Worm (Caenorhabditis elegans): ENCODE measurements around the gene C09G9.1.
A peak's percentile ranks its signal among the peaks of the same experiment; 100 is the strongest.

The C09G9.1 gene

ce11 chrIV:8830591-8830990 is 34.7 kb downstream of the C09G9.1 start, which contains the start of gene T28C6.8 (continued):
- peak; percentile 64 for TF ChIP-seq nhr-11 (tag; optimal IDR thresholded peaks at IDR 0.05)
- no peak for TF ChIP-seq unc-39 (tag; optimal IDR thresholded peaks at IDR 0.05)
- TF ChIP-seq arid-1 (GFP tag; conservative IDR thresholded peaks at IDR 0.05): no peak
- peak; percentile 83 for TF ChIP-seq mxl-3 (GFP tag; optimal IDR thresholded peaks at IDR 0.05)
- peak; percentile 46 for TF ChIP-seq dmd-6 (GFP tag; IDR thresholded peaks at IDR 0.05)
- TF ChIP-seq nhr-28 (tag; optimal IDR thresholded peaks at IDR 0.05): peak; percentile 88
- TF ChIP-seq lin-38 (GFP tag; IDR thresholded peaks at IDR 0.05): no peak
- TF ChIP-seq pqm-1 (tag; optimal IDR thresholded peaks at IDR 0.05): peak; percentile 22
- no peak for TF ChIP-seq spr-3 (GFP tag; optimal IDR thresholded peaks at IDR 0.05)
- no peak for TF ChIP-seq unc-62 (GFP tag; optimal IDR thresholded peaks at IDR 0.05 in 1 of 2)
- no peak for TF ChIP-seq unc-62 (tag; optimal IDR thresholded peaks at IDR 0.05)
- TF ChIP-seq Y5F2A.4 (GFP tag; optimal IDR thresholded peaks at IDR 0.05): no peak
- no peak for TF ChIP-seq D1046.2 (GFP tag; IDR thresholded peaks at IDR 0.05)
- no peak for TF ChIP-seq daf-16 (GFP tag; optimal IDR thresholded peaks at IDR 0.05)
- peak; percentile 93 for TF ChIP-seq daf-16 (tag; optimal IDR thresholded peaks at IDR 0.05)
- TF ChIP-seq hif-1 (tag; optimal IDR thresholded peaks at IDR 0.05): no peak
- TF ChIP-seq cey-2 (tag; optimal IDR thresholded peaks at IDR 0.05; ENCODE audit: borderline replicate concordance, insufficient read depth): peak; percentile 33
- TF ChIP-seq unc-130 (GFP tag; optimal IDR thresholded peaks at IDR 0.05): no peak
- peak; percentile 67 for TF ChIP-seq T26A8.4 (GFP tag; IDR thresholded peaks at IDR 0.05)
- TF ChIP-seq aha-1 (tag): peak; percentile 77
- TF ChIP-seq lsy-2 (tag; optimal IDR thresholded peaks at IDR 0.05): peak in 1 of 2 experiments; percentile 39
- peak; percentile 43 for TF ChIP-seq dve-1 (tag; optimal IDR thresholded peaks at IDR 0.05; ENCODE audit: insufficient read depth)
- TF ChIP-seq nhr-48 (tag; optimal IDR thresholded peaks at IDR 0.05): no peak
- no peak for TF ChIP-seq F37D6.2 (tag; optimal IDR thresholded peaks at IDR 0.05)
- TF ChIP-seq hlh-30 (tag; optimal IDR thresholded peaks at IDR 0.05; ENCODE audit: insufficient read depth): peak; percentile 68

- no peak for TF ChIP-seq daf-16 (GFP tag; optimal IDR thresholded peaks at IDR 0.05)
- TF ChIP-seq daf-16 (tag; optimal IDR thresholded peaks at IDR 0.05): no peak
- TF ChIP-seq Y75B8A.6 (GFP tag; IDR thresholded peaks at IDR 0.05): no peak
- no peak for TF ChIP-seq pha-4 (GFP tag; IDR thresholded peaks at IDR 0.05)
- TF ChIP-seq pha-4 (tag; optimal IDR thresholded peaks at IDR 0.05): no peak
- TF ChIP-seq ztf-11 (tag; optimal IDR thresholded peaks at IDR 0.05): no peak
Observed at ce11 chrIV:8827500-8827899, 37.8 kb downstream of the C09G9.1 start, which contains the start of gene T28C6.7. T28C6.7 (plus strand) TSS chrIV:8827800.

ce11 chrIV:8826606-8827000 is 38.7 kb downstream of the C09G9.1 start:
- TF ChIP-seq cey-2 (tag; optimal IDR thresholded peaks at IDR 0.05; ENCODE audit: borderline replicate concordance, insufficient read depth) (no peak), dve-1 (tag; optimal IDR thresholded peaks at IDR 0.05; ENCODE audit: insufficient read depth) (peak; percentile 10), ceh-28 (tag; optimal IDR thresholded peaks at IDR 0.05) (peak; percentile 31), mep-1 (tag; optimal IDR thresholded peaks at IDR 0.05) (peak; percentile 16), lin-38 (GFP tag; IDR thresholded peaks at IDR 0.05) (peak; percentile 44; the same call in 1 of the 2 replicates), nhr-10 (tag; optimal IDR thresholded peaks at IDR 0.05) (no peak), hif-1 (tag; optimal IDR thresholded peaks at IDR 0.05) (peak in 1 of 2 experiments; percentile 21), aha-1 (tag) (peak; percentile 90), dpl-1 (GFP tag; optimal IDR thresholded peaks at IDR 0.05) (peak; percentile 44), Y75B8A.6 (GFP tag; IDR thresholded peaks at IDR 0.05) (no peak), mes-2 (tag; optimal IDR thresholded peaks at IDR 0.05; ENCODE audit: poor library complexity, severe bottlenecking) (peak; percentile 54), hlh-11 (tag; optimal IDR thresholded peaks at IDR 0.05) (peak; percentile 22), lsy-2 (tag; optimal IDR thresholded peaks at IDR 0.05) (peak in 1 of 2 experiments; percentile 50), rbr-2 (tag; optimal IDR thresholded peaks at IDR 0.05) (peak; percentile 31), ceh-44 (GFP tag; IDR thresholded peaks at IDR 0.05) (no peak), Y48G9A.11 (GFP tag; IDR thresholded peaks at IDR 0.05) (no peak)

All from whole organism, L4 larva.